Fruit fly (Drosophila melanogaster): ENCODE data around the gene Syp.

Syp gene

dm6 chr3R:20765302-20766155 is 9.0 kb downstream of the Syp start:
- TF ChIP-seq CTCF (optimal IDR thresholded peaks at IDR 0.05): no peak
- no peak for TF ChIP-seq CG8478 (optimal IDR thresholded peaks at IDR 0.05)

dm6 chr3R:20766156-20766486 is 9.6 kb downstream of the Syp start:
- TF ChIP-seq CTCF (optimal IDR thresholded peaks at IDR 0.05) (no peak), CG8478 (optimal IDR thresholded peaks at IDR 0.05) (no peak)

dm6 chr3R:20772543-20772942 is 16.0 kb downstream of the Syp start, which contains the start of gene Takl1:
Gene Takl1 (minus strand): TSS chr3R:20772601.
- TF ChIP-seq CTCF (optimal IDR thresholded peaks at IDR 0.05) (no peak), CG8478 (optimal IDR thresholded peaks at IDR 0.05) (no peak)

- TF ChIP-seq CTCF (optimal IDR thresholded peaks at IDR 0.05): no peak
These were observed 16.6 kb downstream of the Syp start for dm6 chr3R:20773174-20773573.

- TF ChIP-seq CG8478 (optimal IDR thresholded peaks at IDR 0.05) (no peak), CTCF (optimal IDR thresholded peaks at IDR 0.05) (no peak)
These were observed 17.6 kb downstream of the Syp start for dm6 chr3R:20774125-20774524.

dm6 chr3R:20778285-20778926 is 21.9 kb downstream of the Syp start:
- no peak for TF ChIP-seq CG8478 (optimal IDR thresholded peaks at IDR 0.05)
- no peak for TF ChIP-seq CTCF (optimal IDR thresholded peaks at IDR 0.05)

- no peak for TF ChIP-seq CG8478 (optimal IDR thresholded peaks at IDR 0.05)
- no peak for TF ChIP-seq CTCF (optimal IDR thresholded peaks at IDR 0.05)
These were observed 23.0 kb downstream of the Syp start for dm6 chr3R:20779545-20779944.

dm6 chr3R:20779969-20780368 is 23.4 kb downstream of the Syp start:
- TF ChIP-seq CTCF (optimal IDR thresholded peaks at IDR 0.05) (no peak), CG8478 (optimal IDR thresholded peaks at IDR 0.05) (no peak)

- TF ChIP-seq CG8478 (optimal IDR thresholded peaks at IDR 0.05) (no peak), CTCF (optimal IDR thresholded peaks at IDR 0.05) (no peak)
These were observed 25.6 kb downstream of the Syp start for dm6 chr3R:20782104-20782654.

- no peak for TF ChIP-seq CTCF (optimal IDR thresholded peaks at IDR 0.05)
- TF ChIP-seq CG8478 (optimal IDR thresholded peaks at IDR 0.05): no peak
These were observed 26.2 kb downstream of the Syp start for dm6 chr3R:20782655-20783105.

dm6 chr3R:20783714-20784435 is 27.3 kb downstream of the Syp start:
- TF ChIP-seq CTCF (optimal IDR thresholded peaks at IDR 0.05): no peak
- TF ChIP-seq CG8478 (optimal IDR thresholded peaks at IDR 0.05): no peak

dm6 chr3R:20784436-20785368 is 28.2 kb downstream of the Syp start:
- TF ChIP-seq CTCF (optimal IDR thresholded peaks at IDR 0.05) (no peak), CG8478 (optimal IDR thresholded peaks at IDR 0.05) (no peak)

dm6 chr3R:20788559-20788958 is 32.0 kb downstream of the Syp start:
- no peak for TF ChIP-seq CTCF (optimal IDR thresholded peaks at IDR 0.05)
- TF ChIP-seq CG8478 (optimal IDR thresholded peaks at IDR 0.05): no peak

- TF ChIP-seq CG8478 (optimal IDR thresholded peaks at IDR 0.05) (no peak), CTCF (optimal IDR thresholded peaks at IDR 0.05) (no peak)
These were observed 33.9 kb downstream of the Syp start for dm6 chr3R:20790437-20790836.
